Worm (Caenorhabditis elegans): Measurements from ENCODE around the gene spp-5.

- no peak for TF ChIP-seq nhr-11 (tag; optimal IDR thresholded peaks at IDR 0.05)
- no peak for TF ChIP-seq mdl-1 (tag; optimal IDR thresholded peaks at IDR 0.05)
- no peak for TF ChIP-seq ama-1 (optimal IDR thresholded peaks at IDR 0.05)
- TF ChIP-seq blmp-1 (tag; optimal IDR thresholded peaks at IDR 0.05; ENCODE audit: insufficient read depth) = no peak
- no peak for TF ChIP-seq lin-13 (GFP tag; optimal IDR thresholded peaks at IDR 0.05)
- TF ChIP-seq mbf-1 (tag; optimal IDR thresholded peaks at IDR 0.05) = no peak
- no peak for TF ChIP-seq snpc-4 (tag; optimal IDR thresholded peaks at IDR 0.05)
- no peak for TF ChIP-seq nhr-237 (tag; optimal IDR thresholded peaks at IDR 0.05)
- TF ChIP-seq nhr-25 (tag; optimal IDR thresholded peaks at IDR 0.05) = no peak
- TF ChIP-seq unc-62 (GFP tag; optimal IDR thresholded peaks at IDR 0.05) = no peak
- no peak for TF ChIP-seq peb-1 (tag; optimal IDR thresholded peaks at IDR 0.05)
- TF ChIP-seq elt-3 (tag; optimal IDR thresholded peaks at IDR 0.05) = no peak
- TF ChIP-seq fos-1 (tag; optimal IDR thresholded peaks at IDR 0.05) = peak; percentile 25
Measured at ce11 chrX:7323604-7324003, 3.5 kb upstream of the spp-5 start.
